Worm (Caenorhabditis elegans): ENCODE measurements around the gene srg-16.

srg-16 gene

ce11 chrII:12518809-12519344, 51.9 kb downstream of the srg-16 start, which contains the start of gene srh-70 (continued):
- TF ChIP-seq saeg-2 (GFP tag; IDR thresholded peaks at IDR 0.05), result peak; percentile 82; the same call in 1 of the 2 replicates
- no peak for TF ChIP-seq spr-3 (GFP tag; optimal IDR thresholded peaks at IDR 0.05)
- peak; percentile 65 for TF ChIP-seq nhr-48 (tag; optimal IDR thresholded peaks at IDR 0.05)
- no peak for TF ChIP-seq nhr-42 (GFP tag; IDR thresholded peaks at IDR 0.05)
- TF ChIP-seq set-16 (GFP tag; IDR thresholded peaks at IDR 0.05), result peak; percentile 69
- TF ChIP-seq jun-1 (tag; optimal IDR thresholded peaks at IDR 0.05), result peak; percentile 2
- no peak for TF ChIP-seq R02D3.7 (tag; optimal IDR thresholded peaks at IDR 0.05)
- TF ChIP-seq pqm-1 (tag; optimal IDR thresholded peaks at IDR 0.05), result peak; percentile 94
- TF ChIP-seq ctbp-1 (GFP tag; IDR thresholded peaks at IDR 0.05), result peak; percentile 44; the same call in 1 of the 2 replicates
- peak; percentile 91 for TF ChIP-seq tra-1 (GFP tag; IDR thresholded peaks at IDR 0.05)
- peak; percentile 49; the same call in 1 of the 2 replicates for TF ChIP-seq lin-1 (GFP tag; IDR thresholded peaks at IDR 0.05)
- peak; percentile 97 for TF ChIP-seq mdt-29 (GFP tag; IDR thresholded peaks at IDR 0.05)

Measured in whole organism, L4 larva.